Fruit fly (Drosophila melanogaster): ENCODE measurements around the gene CG13643.

CG13643 gene

dm6 chr3R:24917814-24918636 lies 12.2 kb upstream of the CG13643 start, which contains the start of the genes PIG-S, sud1 and CG11168 (continued):
- TF ChIP-seq bbx (GFP tag; IDR thresholded peaks at IDR 0.05; ENCODE audit: partially characterized antibody) (peak; percentile 68), jing (GFP tag; optimal IDR thresholded peaks at IDR 0.05) (no peak), CG13123 (GFP tag; optimal IDR thresholded peaks at IDR 0.05) (peak; percentile 48), Sry-β (GFP tag; optimal IDR thresholded peaks at IDR 0.05) (peak; percentile 98), CG14860 (GFP tag; IDR thresholded peaks at IDR 0.05; ENCODE audit: partially characterized antibody) (peak; percentile 94), pita (GFP tag; optimal IDR thresholded peaks at IDR 0.05) (no peak), CG7839 (tag; optimal IDR thresholded peaks at IDR 0.05) (no peak), Dref (GFP tag; IDR thresholded peaks at IDR 0.05) (0 out of 2 replicates have a peak, but pooled peaks have one; percentile 23), sim (GFP tag; IDR thresholded peaks at IDR 0.05) (no peak), salm (tag; optimal IDR thresholded peaks at IDR 0.05) (peak; percentile 17), cwo (GFP tag; optimal IDR thresholded peaks at IDR 0.05) (no peak), fd64A (GFP tag; optimal IDR thresholded peaks at IDR 0.05) (no peak), Doc2 (GFP tag; IDR thresholded peaks at IDR 0.05) (no peak), twi (tag; optimal IDR thresholded peaks at IDR 0.05) (peak; percentile 61), Neu2 (GFP tag; optimal IDR thresholded peaks at IDR 0.05; ENCODE audit: borderline replicate concordance) (no peak), CG11504 (tag; optimal IDR thresholded peaks at IDR 0.05) (no peak), toy (GFP tag; IDR thresholded peaks at IDR 0.05) (0 out of 2 replicates have a peak, but pooled peaks have one; percentile 34), cas (GFP tag; IDR thresholded peaks at IDR 0.05) (no peak), Ravus (GFP tag; IDR thresholded peaks at IDR 0.05) (no peak), Nf-YA (GFP tag; IDR thresholded peaks at IDR 0.05) (no peak), Bdp1 (GFP tag; optimal IDR thresholded peaks at IDR 0.05) (no peak), exex (tag; optimal IDR thresholded peaks at IDR 0.05) (peak; percentile 54), bowl (GFP tag; IDR thresholded peaks at IDR 0.05) (no peak), CG2116 (GFP tag; optimal IDR thresholded peaks at IDR 0.05) (peak; percentile 61), CG17568 (GFP tag; optimal IDR thresholded peaks at IDR 0.05) (no peak), gce (GFP tag; IDR thresholded peaks at IDR 0.05) (no peak), hkb (optimal IDR thresholded peaks at IDR 0.05) (no peak), hkb (GFP tag; IDR thresholded peaks at IDR 0.05) (0 out of 2 replicates have a peak, but pooled peaks have one; percentile 11), CG17186 (GFP tag; optimal IDR thresholded peaks at IDR 0.05) (no peak), CG31224 (GFP tag; IDR thresholded peaks at IDR 0.05) (peak; percentile 32; the same call in 1 of the 2 replicates), gcm2 (GFP tag; optimal IDR thresholded peaks at IDR 0.05) (no peak), tgo (GFP tag; IDR thresholded peaks at IDR 0.05) (peak; percentile 78), CG6689 (GFP tag; IDR thresholded peaks at IDR 0.05) (0 out of 2 replicates have a peak, but pooled peaks have one; percentile 24), CG3163 (GFP tag; optimal IDR thresholded peaks at IDR 0.05) (no peak), Dip2 (GFP tag; IDR thresholded peaks at IDR 0.05) (no peak), CG33557 (GFP tag; optimal IDR thresholded peaks at IDR 0.05) (peak; percentile 38), CG10654 (GFP tag; optimal IDR thresholded peaks at IDR 0.05) (peak; percentile 49), CG1792 (GFP tag; optimal IDR thresholded peaks at IDR 0.05) (no peak), CG10979 (tag; optimal IDR thresholded peaks at IDR 0.05) (peak; percentile 57), Stat92E (GFP tag; optimal IDR thresholded peaks at IDR 0.05) (no peak), vnd (GFP tag; IDR thresholded peaks at IDR 0.05; ENCODE audit: partially characterized antibody) (peak; percentile 95), Lpt (GFP tag; optimal IDR thresholded peaks at IDR 0.05) (no peak), ken (GFP tag; IDR thresholded peaks at IDR 0.05) (peak; percentile 66; the same call in 2 of the 3 replicates), zf30C (GFP tag; optimal IDR thresholded peaks at IDR 0.05) (no peak), Optix (GFP tag; IDR thresholded peaks at IDR 0.05) (no peak), CG8359 (GFP tag; optimal IDR thresholded peaks at IDR 0.05; ENCODE audit: borderline replicate concordance) (no peak), CG16813 (GFP tag; IDR thresholded peaks at IDR 0.05; ENCODE audit: partially characterized antibody) (peak; percentile 95), CG15073 (GFP tag; optimal IDR thresholded peaks at IDR 0.05) (no peak), CG31441 (GFP tag; IDR thresholded peaks at IDR 0.05) (no peak; the same call in 1 of the 2 replicates)
